Worm (Caenorhabditis elegans): ENCODE results near the gene C28H8.5.
A peak's percentile ranks its signal among the peaks of the same experiment; 100 is the strongest.

Gene C28H8.5

ce11 chrIII:5919799-5920387 is 35.8 kb downstream of the C28H8.5 start, which contains the start of the genes tdo-2 and C28H8.2:
Gene tdo-2 (minus strand): TSS chrIII:5919955.
Gene C28H8.2 (plus strand): TSS chrIII:5920322.
- peak; percentile 25 for TF ChIP-seq Y55F3AM.14 (GFP tag; optimal IDR thresholded peaks at IDR 0.05)
- TF ChIP-seq nhr-77 (tag; optimal IDR thresholded peaks at IDR 0.05), result no peak
- no peak for TF ChIP-seq lin-11 (tag; optimal IDR thresholded peaks at IDR 0.05)
- no peak for TF ChIP-seq nhr-23 (tag; optimal IDR thresholded peaks at IDR 0.05)
- TF ChIP-seq lin-13 (GFP tag; optimal IDR thresholded peaks at IDR 0.05), result no peak
- TF ChIP-seq sma-9 (GFP tag; optimal IDR thresholded peaks at IDR 0.05), result peak; percentile 90
- TF ChIP-seq sma-9 (tag; optimal IDR thresholded peaks at IDR 0.05), result no peak
- peak; percentile 14 for TF ChIP-seq F13H6.1 (tag; optimal IDR thresholded peaks at IDR 0.05)
- peak; percentile 92 for TF ChIP-seq nhr-21 (tag; optimal IDR thresholded peaks at IDR 0.05)
- no peak for TF ChIP-seq ZK546.5 (tag; optimal IDR thresholded peaks at IDR 0.05)
- TF ChIP-seq crh-2 (tag; optimal IDR thresholded peaks at IDR 0.05), result peak; percentile 56
- peak in 1 of 2 experiments; percentile 55 for TF ChIP-seq lsy-2 (tag; optimal IDR thresholded peaks at IDR 0.05)
- TF ChIP-seq unc-39 (tag; optimal IDR thresholded peaks at IDR 0.05), result no peak
- TF ChIP-seq nhr-6 (tag; optimal IDR thresholded peaks at IDR 0.05), result peak; percentile 37
- TF ChIP-seq elt-1 (tag; optimal IDR thresholded peaks at IDR 0.05), result no peak
- TF ChIP-seq unc-62 (GFP tag; optimal IDR thresholded peaks at IDR 0.05), result no peak
- no peak for TF ChIP-seq unc-55 (GFP tag; optimal IDR thresholded peaks at IDR 0.05)
- no peak for TF ChIP-seq aly-2 (tag; optimal IDR thresholded peaks at IDR 0.05)
- TF ChIP-seq mdl-1 (tag; optimal IDR thresholded peaks at IDR 0.05), result peak in 1 of 2 experiments; percentile 75
- peak; percentile 80 for TF ChIP-seq blmp-1 (tag; optimal IDR thresholded peaks at IDR 0.05; ENCODE audit: insufficient read depth)
- no peak for TF ChIP-seq lin-39 (tag; optimal IDR thresholded peaks at IDR 0.05)
- TF ChIP-seq mab-5 (tag; optimal IDR thresholded peaks at IDR 0.05), result peak; percentile 20
- no peak for TF ChIP-seq mbf-1 (tag; optimal IDR thresholded peaks at IDR 0.05)
- TF ChIP-seq alr-1 (tag; optimal IDR thresholded peaks at IDR 0.05), result peak; percentile 16
- TF ChIP-seq ama-1 (optimal IDR thresholded peaks at IDR 0.05), result no peak
- no peak for TF ChIP-seq ztf-1 (GFP tag; conservative IDR thresholded peaks at IDR 0.05)
- TF ChIP-seq sma-3 (GFP tag; optimal IDR thresholded peaks at IDR 0.05), result peak; percentile 92
- TF ChIP-seq nhr-12 (tag; optimal IDR thresholded peaks at IDR 0.05), result no peak
- no peak for TF ChIP-seq nhr-237 (tag; optimal IDR thresholded peaks at IDR 0.05)
- TF ChIP-seq nhr-10 (tag; optimal IDR thresholded peaks at IDR 0.05), result no peak
- no peak for TF ChIP-seq sem-4 (tag; optimal IDR thresholded peaks at IDR 0.05)
- no peak for TF ChIP-seq nhr-11 (tag; optimal IDR thresholded peaks at IDR 0.05)
- TF ChIP-seq C34F6.9 (tag; optimal IDR thresholded peaks at IDR 0.05), result peak; percentile 8
- no peak for TF ChIP-seq ztf-11 (tag; optimal IDR thresholded peaks at IDR 0.05)
- TF ChIP-seq elt-3 (tag; optimal IDR thresholded peaks at IDR 0.05), result no peak
- TF ChIP-seq snpc-4 (tag; optimal IDR thresholded peaks at IDR 0.05), result no peak
- TF ChIP-seq gmeb-1 (tag; optimal IDR thresholded peaks at IDR 0.05), result peak; percentile 55
- TF ChIP-seq skn-1 (tag; optimal IDR thresholded peaks at IDR 0.05), result no peak
- TF ChIP-seq ceh-82 (tag; optimal IDR thresholded peaks at IDR 0.05), result no peak
- TF ChIP-seq egl-27 (tag; optimal IDR thresholded peaks at IDR 0.05), result peak; percentile 69
- TF ChIP-seq ceh-16 (tag; optimal IDR thresholded peaks at IDR 0.05), result no peak
- no peak for TF ChIP-seq R02D3.7 (tag; optimal IDR thresholded peaks at IDR 0.05)
- peak; percentile 94 for TF ChIP-seq nhr-25 (tag; optimal IDR thresholded peaks at IDR 0.05)
- no peak for TF ChIP-seq zag-1 (tag; optimal IDR thresholded peaks at IDR 0.05)
- TF ChIP-seq fos-1 (tag; optimal IDR thresholded peaks at IDR 0.05), result peak; percentile 12
- TF ChIP-seq ztf-4 (tag; optimal IDR thresholded peaks at IDR 0.05), result peak; percentile 28
- peak; percentile 50 for TF ChIP-seq nhr-129 (tag; optimal IDR thresholded peaks at IDR 0.05)
- no peak for TF ChIP-seq dmd-4 (tag; optimal IDR thresholded peaks at IDR 0.05)
- TF ChIP-seq peb-1 (tag; optimal IDR thresholded peaks at IDR 0.05), result no peak
